Fruit fly (Drosophila melanogaster): Measurements from ENCODE around the gene CG33270.

CG33270 gene

dm6 chr3L:11555662-11556460 lies 22.6 kb downstream of the CG33270 start (continued):
- TF ChIP-seq CG34422 (GFP tag; IDR thresholded peaks at IDR 0.05) (no peak), sob (GFP tag; IDR thresholded peaks at IDR 0.05) (peak; percentile 28; the same call in 1 of the 2 replicates), Camta (GFP tag; optimal IDR thresholded peaks at IDR 0.05) (peak; percentile 70), CG8359 (GFP tag; optimal IDR thresholded peaks at IDR 0.05; ENCODE audit: borderline replicate concordance) (no peak), sc (optimal IDR thresholded peaks at IDR 0.05) (no peak), sc (GFP tag; optimal IDR thresholded peaks at IDR 0.05) (peak; percentile 71), Hmr (GFP tag; optimal IDR thresholded peaks at IDR 0.05) (peak; percentile 72), tin (GFP tag; optimal IDR thresholded peaks at IDR 0.05) (peak; percentile 41), ase (GFP tag; IDR thresholded peaks at IDR 0.05) (peak; percentile 57; the same call in 2 of the 3 replicates), CG10543 (GFP tag; optimal IDR thresholded peaks at IDR 0.05) (peak; percentile 86), CG8290 (GFP tag; optimal IDR thresholded peaks at IDR 0.05) (no peak), CG8290 (tag; optimal IDR thresholded peaks at IDR 0.05) (peak in 1 of 2 experiments; percentile 66), CG14014 (GFP tag; IDR thresholded peaks at IDR 0.05) (peak; percentile 30; the same call in 1 of the 2 replicates), CG7271 (tag; optimal IDR thresholded peaks at IDR 0.05) (no peak), Dbx (GFP tag; IDR thresholded peaks at IDR 0.05) (peak; percentile 67), Hr51 (GFP tag; optimal IDR thresholded peaks at IDR 0.05) (peak in 1 of 2 experiments; percentile 87), Neu2 (GFP tag; optimal IDR thresholded peaks at IDR 0.05; ENCODE audit: borderline replicate concordance) (no peak), CoRest (tag; optimal IDR thresholded peaks at IDR 0.05) (peak; percentile 87), CG11247 (GFP tag; IDR thresholded peaks at IDR 0.05) (no peak), Optix (GFP tag; IDR thresholded peaks at IDR 0.05) (0 out of 3 replicates have a peak, but pooled peaks have one; percentile 40), CG13287 (GFP tag; IDR thresholded peaks at IDR 0.05; ENCODE audit: partially characterized antibody) (peak; percentile 26; the same call in 1 of the 2 replicates), CG7556 (GFP tag; optimal IDR thresholded peaks at IDR 0.05) (peak; percentile 84), E2f2 (GFP tag; IDR thresholded peaks at IDR 0.05) (peak; percentile 36; the same call in 1 of the 2 replicates), ci (GFP tag; IDR thresholded peaks at IDR 0.05) (peak; percentile 29; the same call in 2 of the 3 replicates), al (GFP tag; IDR thresholded peaks at IDR 0.05) (no peak), CG17186 (GFP tag; optimal IDR thresholded peaks at IDR 0.05) (peak; percentile 19), cato (GFP tag; optimal IDR thresholded peaks at IDR 0.05; ENCODE audit: borderline replicate concordance) (peak; percentile 33), CG6791 (GFP tag; IDR thresholded peaks at IDR 0.05; ENCODE audit: partially characterized antibody) (no peak), Ssrp (tag; optimal IDR thresholded peaks at IDR 0.05) (peak; percentile 75), gro (GFP tag; optimal IDR thresholded peaks at IDR 0.05) (peak; percentile 46), dysf (GFP tag; IDR thresholded peaks at IDR 0.05) (peak; percentile 68), CG11696 (GFP tag; IDR thresholded peaks at IDR 0.05) (no peak), Elba2 (GFP tag; optimal IDR thresholded peaks at IDR 0.05) (no peak), CG2712 (tag; optimal IDR thresholded peaks at IDR 0.05) (peak; percentile 90), fru (optimal IDR thresholded peaks at IDR 0.05) (no peak), CG4707 (GFP tag; optimal IDR thresholded peaks at IDR 0.05) (peak; percentile 30), salm (tag; optimal IDR thresholded peaks at IDR 0.05) (peak; percentile 44), hbn (GFP tag; IDR thresholded peaks at IDR 0.05; ENCODE audit: partially characterized antibody) (peak; percentile 25; the same call in 1 of the 2 replicates), onecut (GFP tag; IDR thresholded peaks at IDR 0.05) (peak; percentile 38; the same call in 1 of the 2 replicates), CG6813 (GFP tag; optimal IDR thresholded peaks at IDR 0.05) (peak; percentile 47), CG11085 (GFP tag; IDR thresholded peaks at IDR 0.05) (no peak), CG2875 (GFP tag; optimal IDR thresholded peaks at IDR 0.05) (peak; percentile 61), cwo (GFP tag; optimal IDR thresholded peaks at IDR 0.05) (peak; percentile 49), NC2α (GFP tag; optimal IDR thresholded peaks at IDR 0.05) (peak; percentile 48), jumu (GFP tag; optimal IDR thresholded peaks at IDR 0.05) (no peak), sqz (GFP tag; optimal IDR thresholded peaks at IDR 0.05) (peak; percentile 9), CG7786 (GFP tag; optimal IDR thresholded peaks at IDR 0.05) (peak; percentile 5), bowl (GFP tag; IDR thresholded peaks at IDR 0.05) (no peak), CG17568 (GFP tag; optimal IDR thresholded peaks at IDR 0.05) (peak; percentile 49)

All from whole organism, embryonic.